Worm (Caenorhabditis elegans) whole organism, L1 larva: ENCODE data around the gene F55A4.13.
A peak's percentile ranks its signal among the peaks of the same experiment; 100 is the strongest.

ENCODE experiments used
- C34B4.2 ChIP-seq: sonication (generic microtip); optimal IDR thresholded peaks from 2 replicates; lab custom pipeline; 2017; ENCODE audit warnings: mild to moderate bottlenecking, missing genetic modification characterization, missing compliant biosample characterization
- Y116A8C.19 ChIP-seq: sonication (generic microtip); optimal IDR thresholded peaks from 2 replicates; lab custom pipeline; 2016; ENCODE audit warnings: missing compliant biosample characterization, missing genetic modification characterization, borderline replicate concordance
- aha-1 ChIP-seq: fragments of 150-350 bp; optimal IDR thresholded peaks from 2 replicates; lab custom pipeline; 2014; ENCODE audit warnings: missing biosample characterization, missing genetic modification characterization
- aly-2 ChIP-seq: fragments of 150-350 bp; optimal IDR thresholded peaks from 2 replicates; lab custom pipeline; 2014; ENCODE audit warnings: missing biosample characterization, missing genetic modification characterization
- ama-1 ChIP-seq: fragments of 150-350 bp; optimal IDR thresholded peaks from 2 replicates; lab custom pipeline; 2014
- blmp-1 ChIP-seq: fragments of 150-350 bp; optimal IDR thresholded peaks from 2 replicates; lab custom pipeline; 2014; ENCODE audit warnings: missing biosample characterization, missing genetic modification characterization
- ceh-63 ChIP-seq: fragments of 200-800 bp; sonication (Bioruptor generic); optimal IDR thresholded peaks from 2 replicates; lab custom pipeline; 2018; ENCODE audit warnings: mild to moderate bottlenecking, missing genetic modification characterization, missing compliant biosample characterization
- ceh-8 ChIP-seq: fragments of 200-800 bp; sonication (Bioruptor generic); optimal IDR thresholded peaks from 2 replicates; lab custom pipeline; 2018; ENCODE audit warnings: mild to moderate bottlenecking, missing genetic modification characterization, moderate library complexity, missing compliant biosample characterization
- ces-1 ChIP-seq: fragments of 150-350 bp; optimal IDR thresholded peaks from 2 replicates; lab custom pipeline; 2014; ENCODE audit warnings: missing biosample characterization, missing genetic modification reagents, missing genetic modification characterization
- dpl-1 ChIP-seq, 3 experiments: fragments of 150-350 bp in 2 of 3; sonication (generic microtip) in 1 of 3; optimal IDR thresholded peaks; 2 replicates each; lab custom pipeline; 2014 to 2017; ENCODE audit warnings: missing biosample characterization in 3 of 3, missing genetic modification characterization in 3 of 3, missing genetic modification reagents in 3 of 3
- dsc-1 ChIP-seq: sonication (generic microtip); optimal IDR thresholded peaks from 2 replicates; lab custom pipeline; 2016; ENCODE audit warnings: mild to moderate bottlenecking, missing genetic modification characterization, missing compliant biosample characterization
- efl-3 ChIP-seq: fragments of 200-800 bp; sonication (Bioruptor generic); optimal IDR thresholded peaks from 2 replicates; lab custom pipeline; 2018; ENCODE audit warnings: mild to moderate bottlenecking, missing genetic modification characterization, missing compliant biosample characterization
- egl-13 ChIP-seq: sonication (generic microtip); optimal IDR thresholded peaks from 2 replicates; lab custom pipeline; 2016; ENCODE audit warnings: missing genotype, missing genetic modification reagents, missing genetic modification characterization, missing compliant biosample characterization
- egl-27 ChIP-seq, 2 experiments: fragments of 150-350 bp in 1 of 2; sonication (generic microtip); optimal IDR thresholded peaks; 3 replicates each; lab custom pipeline; 2017 to 2018; ENCODE audit warnings: missing biosample characterization in 2 of 2, missing genetic modification characterization in 2 of 2, missing genetic modification reagents in 2 of 2
- ets-5 ChIP-seq: fragments of 200-800 bp; sonication (Bioruptor generic); IDR thresholded peaks from 2 replicates; pipeline ENCODE4 v1.3.6; 2022; ENCODE audit warnings: missing genetic modification characterization, missing compliant biosample characterization
- fkh-4 ChIP-seq: sonication (generic microtip); optimal IDR thresholded peaks from 2 replicates; lab custom pipeline; 2016; ENCODE audit warnings: missing compliant biosample characterization, missing genetic modification characterization, borderline replicate concordance
- fos-1 ChIP-seq: fragments of 150-350 bp; optimal IDR thresholded peaks from 2 replicates; lab custom pipeline; 2014; ENCODE audit warnings: missing biosample characterization, missing genetic modification characterization
- hlh-17 ChIP-seq: fragments of 200-800 bp; sonication (Bioruptor generic); optimal IDR thresholded peaks from 2 replicates; lab custom pipeline; 2018; ENCODE audit warnings: missing genetic modification characterization, mild to moderate bottlenecking, missing compliant biosample characterization, moderate library complexity, borderline replicate concordance
- hlh-4 ChIP-seq: sonication (generic microtip); optimal IDR thresholded peaks from 2 replicates; lab custom pipeline; 2016; ENCODE audit warnings: mild to moderate bottlenecking, missing genetic modification characterization, missing compliant biosample characterization
- isw-1 ChIP-seq: fragments of 200-800 bp; sonication (Bioruptor generic); IDR thresholded peaks from 2 replicates; pipeline ENCODE4 v1.3.6; 2022; ENCODE audit warnings: missing genetic modification characterization, missing compliant biosample characterization
- jun-1 ChIP-seq: fragments of 150-350 bp; optimal IDR thresholded peaks from 2 replicates; lab custom pipeline; 2014; ENCODE audit warnings: missing biosample characterization, missing genetic modification reagents, missing genetic modification characterization
- lin-15B ChIP-seq: fragments of 150-350 bp; sonication (generic microtip); optimal IDR thresholded peaks from 3 replicates; lab custom pipeline; 2014; ENCODE audit warnings: missing biosample characterization, missing genetic modification characterization
- lin-35 ChIP-seq, 2 experiments: fragments of 150-350 bp; optimal IDR thresholded peaks; 2 replicates each; lab custom pipeline; 2014; ENCODE audit warnings: missing biosample characterization in 2 of 2, missing genetic modification characterization in 2 of 2, missing genetic modification reagents in 2 of 2
- lir-3 ChIP-seq: sonication (generic microtip); optimal IDR thresholded peaks from 2 replicates; lab custom pipeline; 2016; ENCODE audit warnings: mild to moderate bottlenecking, missing genetic modification characterization, moderate library complexity, missing compliant biosample characterization; ENCODE audit not compliant: poor library complexity
- lsy-2 ChIP-seq, 2 experiments: fragments of 150-350 bp; optimal IDR thresholded peaks; 2 replicates each; lab custom pipeline; 2014; ENCODE audit warnings: missing biosample characterization in 2 of 2, missing genetic modification characterization in 2 of 2
- mab-9 ChIP-seq: fragments of 200-800 bp; sonication (Bioruptor generic); IDR thresholded peaks from 2 replicates; pipeline ENCODE4 v1.3.6; 2022; ENCODE audit warnings: missing genetic modification reagents, missing genetic modification characterization, missing compliant biosample characterization
- mdl-1 ChIP-seq, 2 experiments: fragments of 150-350 bp; optimal IDR thresholded peaks; 2 replicates each; lab custom pipeline; 2014 to 2017; ENCODE audit warnings: missing biosample characterization in 2 of 2, missing genetic modification characterization in 2 of 2, inconsistent platforms in 1 of 2
- mep-1 ChIP-seq: fragments of 150-350 bp; optimal IDR thresholded peaks from 2 replicates; lab custom pipeline; 2014; ENCODE audit warnings: missing biosample characterization, missing genetic modification characterization
- nhr-11 ChIP-seq: fragments of 150-350 bp; optimal IDR thresholded peaks from 2 replicates; lab custom pipeline; 2014; ENCODE audit warnings: missing biosample characterization, missing genetic modification characterization
- nhr-47 ChIP-seq: sonication (generic microtip); optimal IDR thresholded peaks from 2 replicates; lab custom pipeline; 2016; ENCODE audit warnings: mild to moderate bottlenecking, missing genetic modification characterization, moderate library complexity, missing compliant biosample characterization
- nhr-71 ChIP-seq: sonication (generic microtip); optimal IDR thresholded peaks from 2 replicates; lab custom pipeline; 2016; ENCODE audit warnings: mild to moderate bottlenecking, missing genetic modification characterization, moderate library complexity, missing compliant biosample characterization
- nhr-76 ChIP-seq: sonication (generic microtip); optimal IDR thresholded peaks from 2 replicates; lab custom pipeline; 2017; ENCODE audit warnings: missing biosample characterization, missing genetic modification characterization
- nhr-84 ChIP-seq: sonication (generic microtip); optimal IDR thresholded peaks from 2 replicates; lab custom pipeline; 2017; ENCODE audit warnings: missing biosample characterization, missing genetic modification characterization
- nhr-85 ChIP-seq: sonication (generic microtip); peaks from one replicate; lab custom pipeline; 2016; ENCODE audit warnings: missing genetic modification characterization, inconsistent platforms, missing compliant biosample characterization
- skn-1 ChIP-seq: fragments of 150-350 bp; optimal IDR thresholded peaks from 2 replicates; lab custom pipeline; 2014; ENCODE audit warnings: missing biosample characterization, missing genetic modification characterization
- snpc-4 ChIP-seq: fragments of 150-350 bp; optimal IDR thresholded peaks from 2 replicates; lab custom pipeline; 2014; ENCODE audit warnings: missing biosample characterization, missing genetic modification characterization
- snu-23 ChIP-seq: sonication (generic microtip); optimal IDR thresholded peaks from 2 replicates; lab custom pipeline; 2016; ENCODE audit warnings: missing genetic modification characterization, missing compliant biosample characterization
- sox-4 ChIP-seq: sonication (generic microtip); optimal IDR thresholded peaks from 2 replicates; lab custom pipeline; 2016; ENCODE audit warnings: missing genetic modification characterization, missing compliant biosample characterization
- sptf-1 ChIP-seq: fragments of 150-350 bp; optimal IDR thresholded peaks from 2 replicates; lab custom pipeline; 2014; ENCODE audit warnings: missing biosample characterization, missing genetic modification characterization
- sup-37 ChIP-seq: fragments of 200-800 bp; sonication (Bioruptor generic); optimal IDR thresholded peaks from 2 replicates; lab custom pipeline; 2018; ENCODE audit warnings: mild to moderate bottlenecking, missing genetic modification characterization, missing compliant biosample characterization
- swsn-7 ChIP-seq: sonication (generic microtip); optimal IDR thresholded peaks from 2 replicates; lab custom pipeline; 2016; ENCODE audit warnings: missing genetic modification characterization, missing compliant biosample characterization
- unc-130 ChIP-seq: fragments of 150-350 bp; optimal IDR thresholded peaks from 2 replicates; lab custom pipeline; 2017; ENCODE audit warnings: missing biosample characterization, missing genetic modification characterization, inconsistent platforms
- unc-86 ChIP-seq: sonication (generic microtip); optimal IDR thresholded peaks from 2 replicates; lab custom pipeline; 2016; ENCODE audit warnings: missing genetic modification characterization, missing compliant biosample characterization
- unc-98 ChIP-seq: fragments of 200-800 bp; sonication (Bioruptor generic); IDR thresholded peaks from 2 replicates; pipeline ENCODE4 v1.3.6; 2022; ENCODE audit warnings: missing genetic modification characterization, missing compliant biosample characterization
- vab-15 ChIP-seq: sonication (generic microtip); optimal IDR thresholded peaks from 2 replicates; lab custom pipeline; 2017; ENCODE audit warnings: missing genotype, mild to moderate bottlenecking, missing genetic modification characterization, missing compliant biosample characterization
- zag-1 ChIP-seq: fragments of 150-350 bp; optimal IDR thresholded peaks from 2 replicates; lab custom pipeline; 2014; ENCODE audit warnings: missing biosample characterization, missing genetic modification characterization
- zip-4 ChIP-seq: fragments of 200-800 bp; sonication (Bioruptor generic); optimal IDR thresholded peaks from 2 replicates; lab custom pipeline; 2018; ENCODE audit warnings: mild to moderate bottlenecking, missing genetic modification characterization, moderate library complexity, missing compliant biosample characterization
- ztf-11 ChIP-seq, 2 experiments: sonication (generic microtip); optimal IDR thresholded peaks; 2 replicates each; lab custom pipeline; 2016 to 2017; ENCODE audit warnings: missing genetic modification characterization in 2 of 2, missing biosample characterization in 1 of 2, missing compliant biosample characterization in 1 of 2
- ztf-4 ChIP-seq: fragments of 150-350 bp; optimal IDR thresholded peaks from 2 replicates; lab custom pipeline; 2014; ENCODE audit warnings: missing biosample characterization, missing genetic modification characterization

Gene F55A4.13

DNA sequence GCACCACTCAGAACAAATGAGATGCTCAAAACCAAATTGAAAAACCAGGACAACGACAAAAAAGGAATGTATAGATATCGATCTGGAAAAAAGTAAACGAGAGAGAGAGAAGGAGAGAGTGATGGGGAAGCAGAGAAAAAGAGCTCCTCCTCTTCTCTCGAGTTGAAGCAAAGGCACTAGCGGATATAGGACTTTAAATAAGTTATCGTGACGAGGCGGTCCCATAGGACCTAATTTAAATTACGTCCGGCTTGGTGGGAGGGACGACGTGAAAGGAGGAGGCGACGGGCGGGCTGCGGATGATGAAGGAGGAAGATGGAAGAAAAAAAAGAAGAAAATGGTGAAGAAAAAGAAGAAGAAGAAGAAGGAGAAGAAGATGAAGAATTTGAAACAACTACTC lies 1.2 kb upstream of the F55A4.13 start (continued):
- TF ChIP-seq unc-98 (GFP tag; lab: Robert Waterston, UW) (no peak), hlh-17 (GFP tag; lab: Kevin White, UChicago) (no peak), lin-15B (tag; lab: Kevin White, UChicago) (no peak), unc-86 (tag; lab: Kevin White, UChicago) (no peak), egl-27 (tag; optimal IDR thresholded peaks at IDR 0.05; lab: Kevin White, UChicago) (no peak), ces-1 (peak; percentile 67), ztf-11 (tag; optimal IDR thresholded peaks at IDR 0.05; lab: Kevin White, UChicago) (peak in 1 of 2 experiments; percentile 25), fos-1 (tag; lab: Kevin White, UChicago) (no peak), ets-5 (no peak), dsc-1 (tag; lab: Kevin White, UChicago) (peak; percentile 47), lin-35 (GFP tag; optimal IDR thresholded peaks at IDR 0.05; lab: Kevin White, UChicago) (no peak), C34B4.2 (tag; lab: Kevin White, UChicago) (no peak), isw-1 (GFP tag; lab: Robert Waterston, UW) (no peak), ama-1 (no peak), egl-13 (tag; lab: Kevin White, UChicago) (peak; percentile 52), vab-15 (tag; lab: Kevin White, UChicago) (no peak), Y116A8C.19 (no peak), sup-37 (GFP tag; lab: Kevin White, UChicago) (no peak), lsy-2 (tag; optimal IDR thresholded peaks at IDR 0.05; lab: Kevin White, UChicago) (no peak), aha-1 (tag; lab: Kevin White, UChicago) (no peak), nhr-11 (tag; lab: Kevin White, UChicago) (no peak), efl-3 (GFP tag; lab: Kevin White, UChicago) (no peak), skn-1 (tag; lab: Kevin White, UChicago) (peak; percentile 31), dpl-1 (GFP tag; optimal IDR thresholded peaks at IDR 0.05; lab: Kevin White, UChicago) (no peak), swsn-7 (tag; lab: Kevin White, UChicago) (peak; percentile 29), zip-4 (GFP tag; lab: Kevin White, UChicago) (no peak), nhr-47 (tag; lab: Kevin White, UChicago) (peak; percentile 46), mdl-1 (tag; optimal IDR thresholded peaks at IDR 0.05; lab: Kevin White, UChicago) (no peak), nhr-84 (tag; lab: Kevin White, UChicago) (no peak), unc-130 (no peak), snpc-4 (tag; lab: Kevin White, UChicago) (no peak), ceh-8 (GFP tag; lab: Kevin White, UChicago) (peak; percentile 60), sptf-1 (tag; lab: Kevin White, UChicago) (no peak), mep-1 (tag; lab: Kevin White, UChicago) (peak; percentile 28), snu-23 (peak; percentile 1), lir-3 (no peak), blmp-1 (tag; lab: Kevin White, UChicago) (no peak), sox-4 (tag; lab: Kevin White, UChicago) (peak; percentile 12), aly-2 (no peak), nhr-76 (tag; lab: Kevin White, UChicago) (no peak), nhr-71 (tag; lab: Kevin White, UChicago) (peak; percentile 63), zag-1 (no peak), nhr-85 (tag; lab: Kevin White, UChicago) (no peak), fkh-4 (tag; lab: Kevin White, UChicago) (no peak), ceh-63 (no peak), mab-9 (0 out of 2 replicates have a peak, but pooled peaks have one; percentile 42), jun-1 (tag; lab: Kevin White, UChicago) (no peak), ztf-4 (no peak), hlh-4 (tag; lab: Kevin White, UChicago) (no peak)
